Fruit fly (Drosophila melanogaster): ENCODE data around the gene CG7017.

DNA sequence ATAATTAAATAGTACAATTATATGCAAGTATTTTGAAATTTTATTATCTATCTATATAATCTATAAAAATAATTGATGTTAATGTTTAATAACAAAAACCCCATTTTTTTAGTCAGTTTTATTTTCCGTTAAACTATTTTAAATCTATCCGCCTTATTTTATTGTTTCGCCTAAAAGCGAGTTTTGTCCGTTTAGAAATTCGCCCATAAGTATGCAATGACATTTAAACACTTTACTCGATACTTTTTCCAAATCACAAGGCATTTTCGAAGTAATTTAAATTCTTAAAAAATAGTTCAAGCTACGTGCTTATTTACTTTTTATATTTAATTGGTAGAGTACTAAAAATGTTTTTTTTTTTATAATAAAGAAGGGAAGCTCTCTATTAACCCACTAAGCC is 9.0 kb upstream of the CG7017 start:
- TF ChIP-seq CG3281 (GFP tag; optimal IDR thresholded peaks at IDR 0.05) (no peak), CG33557 (GFP tag; optimal IDR thresholded peaks at IDR 0.05) (no peak), CoRest (tag; optimal IDR thresholded peaks at IDR 0.05) (no peak), MESR4 (GFP tag; optimal IDR thresholded peaks at IDR 0.05) (no peak), twi (tag; optimal IDR thresholded peaks at IDR 0.05) (no peak)

All from whole organism, embryonic.